Fruit fly (Drosophila melanogaster) whole organism, embryonic: ENCODE results near the gene CG15930.
A peak's percentile ranks its signal among the peaks of the same experiment; 100 is the strongest.

ENCODE experiments used
- Ada2b ChIP-seq: fragments of 200-800 bp; sonication (Bioruptor generic); IDR thresholded peaks from 2 replicates; pipeline ENCODE4 v1.3.6; 2022; ENCODE audit warnings: missing biosample characterization, missing genetic modification characterization
- Awh ChIP-seq: fragments of 200-800 bp; sonication (Bioruptor generic); IDR thresholded peaks from 2 replicates; pipeline ENCODE4, ENCODE4 v1.3.6; 2022; ENCODE audit warnings: missing biosample characterization, missing genetic modification characterization
- BEAF-32 ChIP-seq: fragments of 200-800 bp; sonication (Bioruptor generic); optimal IDR thresholded peaks from 3 replicates; lab custom pipeline; 2017; ENCODE audit warnings: missing biosample characterization, missing genetic modification characterization, mild to moderate bottlenecking, moderate library complexity, missing genetic modification reagents
- BtbVII ChIP-seq: fragments of 200-800 bp; sonication (Bioruptor generic); optimal IDR thresholded peaks from 3 replicates; lab custom pipeline; 2017; ENCODE audit warnings: missing biosample characterization, mild to moderate bottlenecking, missing genetic modification characterization
- Bteb2 ChIP-seq: fragments of 200-800 bp; sonication (Bioruptor generic); optimal IDR thresholded peaks from 2 replicates; lab custom pipeline; 2016; ENCODE audit warnings: missing biosample characterization, missing genetic modification characterization
- CG11247 ChIP-seq: fragments of 200-800 bp; sonication (Bioruptor generic); IDR thresholded peaks from 2 replicates; pipeline ENCODE4 v1.3.6; 2022; ENCODE audit warnings: missing biosample characterization, missing genetic modification characterization
- CG12071 ChIP-seq: fragments of 200-800 bp; sonication (Bioruptor generic); optimal IDR thresholded peaks from 3 replicates; lab custom pipeline; 2018; ENCODE audit warnings: missing biosample characterization, mild to moderate bottlenecking, missing genetic modification characterization
- CG12104 ChIP-seq: fragments of 200-800 bp; sonication (Bioruptor generic); optimal IDR thresholded peaks from 3 replicates; lab custom pipeline; 2016; ENCODE audit warnings: missing biosample characterization, missing genetic modification characterization
- CG12391 ChIP-seq: fragments of 200-800 bp; sonication (Bioruptor generic); optimal IDR thresholded peaks from 3 replicates; lab custom pipeline; 2018; ENCODE audit warnings: missing biosample characterization, mild to moderate bottlenecking, missing genetic modification characterization, moderate library complexity
- CG15514 ChIP-seq: fragments of 200-800 bp; sonication (Bioruptor generic); optimal IDR thresholded peaks from 3 replicates; lab custom pipeline; 2017; ENCODE audit warnings: missing biosample characterization, missing genetic modification characterization, mild to moderate bottlenecking, moderate library complexity, missing genetic modification reagents
- CG17802 ChIP-seq: fragments of 200-800 bp; sonication (Bioruptor generic); optimal IDR thresholded peaks from 2 replicates; lab custom pipeline; 2018; ENCODE audit warnings: missing biosample characterization, mild to moderate bottlenecking, missing genetic modification characterization, moderate library complexity
- CG17829 ChIP-seq: fragments of 200-800 bp; optimal IDR thresholded peaks from 2 replicates; lab custom pipeline; 2019; ENCODE audit warnings: missing biosample characterization, mild to moderate bottlenecking, missing genetic modification characterization, moderate library complexity
- CG18011 ChIP-seq: fragments of 200-800 bp; sonication (Bioruptor generic); optimal IDR thresholded peaks from 2 replicates; lab custom pipeline; 2017; ENCODE audit warnings: missing biosample characterization, missing genetic modification characterization, mild to moderate bottlenecking, moderate library complexity, missing genotype
- CG2116 ChIP-seq: fragments of 200-800 bp; sonication (Bioruptor generic); optimal IDR thresholded peaks from 3 replicates; lab custom pipeline; 2018; ENCODE audit warnings: missing biosample characterization, mild to moderate bottlenecking, missing genetic modification characterization
- CG2120 ChIP-seq: fragments of 200-800 bp; sonication (Bioruptor generic); optimal IDR thresholded peaks from 3 replicates; lab custom pipeline; 2016; ENCODE audit warnings: missing biosample characterization, missing genetic modification characterization
- CG3065 ChIP-seq: fragments of 200-800 bp; sonication (Bioruptor generic); optimal IDR thresholded peaks from 2 replicates; lab custom pipeline; 2016; ENCODE audit warnings: missing biosample characterization, missing genetic modification characterization
- CG4730 ChIP-seq: fragments of 200-800 bp; sonication (Bioruptor generic); IDR thresholded peaks from 2 replicates; pipeline ENCODE4 v1.3.6; 2022; ENCODE audit warnings: missing biosample characterization, missing genetic modification characterization
- CG5180 ChIP-seq: fragments of 200-800 bp; sonication (Bioruptor generic); optimal IDR thresholded peaks from 3 replicates; lab custom pipeline; 2017; ENCODE audit warnings: missing biosample characterization, missing genetic modification characterization, mild to moderate bottlenecking, moderate library complexity, missing genetic modification reagents
- CG6272 ChIP-seq: fragments of 200-800 bp; sonication (Bioruptor generic); IDR thresholded peaks from 2 replicates; pipeline ENCODE4 v1.3.6; 2022; ENCODE audit warnings: missing biosample characterization, missing genetic modification characterization
- CG6813 ChIP-seq: fragments of 200-800 bp; sonication (Bioruptor generic); optimal IDR thresholded peaks from 2 replicates; lab custom pipeline; 2017; ENCODE audit warnings: missing biosample characterization, missing genetic modification characterization, mild to moderate bottlenecking, moderate library complexity, missing genetic modification reagents
- CG7357 ChIP-seq: fragments of 200-800 bp; sonication (Bioruptor generic); IDR thresholded peaks from 3 replicates; pipeline ENCODE4 v1.3.6; 2022; ENCODE audit warnings: missing biosample characterization, missing genetic modification characterization
- CG8478 ChIP-seq: fragments of >200 bp; optimal IDR thresholded peaks from 2 replicates; lab custom pipeline; 2018
- Dfd ChIP-seq, 2 experiments: fragments of >200 bp; optimal IDR thresholded peaks; 2 replicates each; lab custom pipeline; 2017; ENCODE audit warnings: missing biosample characterization in 2 of 2, missing genetic modification characterization in 2 of 2
- Dll ChIP-seq: fragments of 200-800 bp; sonication (Bioruptor generic); IDR thresholded peaks from 4 replicates; pipeline ENCODE4 v1.3.6; 2022; ENCODE audit warnings: missing biosample characterization, missing genetic modification characterization; ENCODE audit not compliant: partially characterized antibody
- Dref ChIP-seq: fragments of 200-800 bp; sonication (Bioruptor generic); IDR thresholded peaks from 2 replicates; pipeline ENCODE4 v1.3.6; 2022; ENCODE audit warnings: missing biosample characterization, missing genetic modification characterization
- Mrtf ChIP-seq: fragments of 200-800 bp; sonication (Bioruptor generic); IDR thresholded peaks from 3 replicates; pipeline ENCODE4 v1.3.6; 2022; ENCODE audit warnings: missing biosample characterization, missing genetic modification characterization
- Myb ChIP-seq: fragments of 200-800 bp; sonication (Bioruptor generic); optimal IDR thresholded peaks from 2 replicates; lab custom pipeline; 2016; ENCODE audit warnings: missing biosample characterization, missing genetic modification characterization
- Rfx ChIP-seq: fragments of 200-800 bp; sonication (Bioruptor generic); IDR thresholded peaks from 2 replicates; pipeline ENCODE4 v1.3.6; 2022; ENCODE audit warnings: missing biosample characterization, missing genetic modification characterization
- Scr ChIP-seq: fragments of 200-800 bp; sonication (Bioruptor generic); IDR thresholded peaks from 2 replicates; pipeline ENCODE4 v1.3.6; 2022; ENCODE audit warnings: missing biosample characterization, missing genetic modification characterization; ENCODE audit not compliant: partially characterized antibody
- TFAM ChIP-seq: fragments of 200-800 bp; sonication (Bioruptor generic); optimal IDR thresholded peaks from 2 replicates; lab custom pipeline; 2017; ENCODE audit warnings: missing biosample characterization, missing genetic modification characterization, inconsistent platforms
- Taf1 ChIP-seq: fragments of 200-800 bp; sonication (Bioruptor generic); IDR thresholded peaks from 2 replicates; pipeline ENCODE4 v1.3.6; 2022; ENCODE audit warnings: missing biosample characterization, missing genetic modification characterization
- Vsx1 ChIP-seq: fragments of 200-800 bp; sonication (Bioruptor generic); optimal IDR thresholded peaks from 2 replicates; lab custom pipeline; 2017; ENCODE audit warnings: missing biosample characterization, mild to moderate bottlenecking, missing genetic modification characterization, missing genetic modification reagents
- Xrp1 ChIP-seq: fragments of 200-800 bp; sonication (Bioruptor generic); IDR thresholded peaks from 2 replicates; pipeline ENCODE4 v1.3.6; 2022; ENCODE audit warnings: missing biosample characterization, missing genetic modification characterization
- abd-A ChIP-seq: fragments of 200-800 bp; sonication (Bioruptor generic); optimal IDR thresholded peaks from 3 replicates; lab custom pipeline; 2019; ENCODE audit warnings: missing biosample characterization, mild to moderate bottlenecking, missing genetic modification characterization, moderate library complexity
- ato ChIP-seq: fragments of 200-800 bp; sonication (Bioruptor generic); IDR thresholded peaks from 2 replicates; pipeline ENCODE4 v1.3.6; 2022; ENCODE audit warnings: missing biosample characterization, missing genetic modification characterization; ENCODE audit not compliant: partially characterized antibody
- chinmo ChIP-seq: fragments of 200-800 bp; sonication (Bioruptor generic); IDR thresholded peaks from 4 replicates; pipeline ENCODE4 v1.3.6; 2022; ENCODE audit warnings: missing biosample characterization, missing genetic modification characterization; ENCODE audit not compliant: partially characterized antibody
- ems ChIP-seq: fragments of 200-800 bp; sonication (Bioruptor generic); optimal IDR thresholded peaks from 3 replicates; lab custom pipeline; 2016; ENCODE audit warnings: missing biosample characterization, missing genetic modification characterization
- fd64A ChIP-seq: fragments of 200-800 bp; sonication (Bioruptor generic); optimal IDR thresholded peaks from 3 replicates; lab custom pipeline; 2018; ENCODE audit warnings: missing biosample characterization, mild to moderate bottlenecking, missing genetic modification characterization
- gt ChIP-seq: fragments of 200-800 bp; sonication (Bioruptor generic); IDR thresholded peaks from 2 replicates; pipeline ENCODE4 v1.3.6; 2022; ENCODE audit warnings: missing biosample characterization, missing genetic modification characterization
- kah ChIP-seq: fragments of 200-800 bp; sonication (Bioruptor generic); optimal IDR thresholded peaks from 2 replicates; lab custom pipeline; 2018; ENCODE audit warnings: missing biosample characterization, mild to moderate bottlenecking, missing genetic modification characterization
- nerfin-2 ChIP-seq: fragments of 200-800 bp; sonication (Bioruptor generic); IDR thresholded peaks from 2 replicates; pipeline ENCODE4 v1.3.6; 2022; ENCODE audit warnings: missing biosample characterization, missing genetic modification characterization; ENCODE audit not compliant: partially characterized antibody
- nom ChIP-seq: fragments of 200-800 bp; sonication (Bioruptor generic); optimal IDR thresholded peaks from 2 replicates; lab custom pipeline; 2017; ENCODE audit warnings: missing biosample characterization, missing genetic modification characterization, mild to moderate bottlenecking, moderate library complexity, missing genetic modification reagents
- prd ChIP-seq, 3 experiments: fragments of >200 bp in 2 of 3; fragments of 200-800 bp in 1 of 3; sonication (Bioruptor generic) in 1 of 3; optimal IDR thresholded peaks in 2 of 3; IDR thresholded peaks in 1 of 3; 2 replicates in 2 of 3; 3 replicates in 1 of 3; pipeline versions ENCODE4 v1.3.6 to Lab custom; 2017 to 2022; ENCODE audit warnings: missing biosample characterization in 1 of 3, missing genetic modification characterization in 1 of 3
- salm ChIP-seq: fragments of 200-800 bp; sonication (Bioruptor generic); optimal IDR thresholded peaks from 2 replicates; lab custom pipeline; 2018; ENCODE audit warnings: missing biosample characterization, mild to moderate bottlenecking, missing genetic modification characterization
- sens-2 ChIP-seq: fragments of 200-800 bp; sonication (Bioruptor generic); IDR thresholded peaks from 2 replicates; pipeline ENCODE4 v1.3.6; 2022; ENCODE audit warnings: missing biosample characterization, missing genetic modification characterization
- slbo ChIP-seq: fragments of 200-800 bp; sonication (Bioruptor generic); IDR thresholded peaks from 2 replicates; pipeline ENCODE4 v1.3.6; 2022; ENCODE audit warnings: missing biosample characterization, missing genetic modification characterization
- sug ChIP-seq: fragments of 200-800 bp; optimal IDR thresholded peaks from 2 replicates; lab custom pipeline; 2019; ENCODE audit warnings: missing biosample characterization, mild to moderate bottlenecking, missing genetic modification characterization, moderate library complexity
- tgo ChIP-seq: fragments of 200-800 bp; sonication (Bioruptor generic); IDR thresholded peaks from 3 replicates; pipeline ENCODE4 v1.3.6; 2022; ENCODE audit warnings: missing biosample characterization, missing genetic modification characterization
- trem ChIP-seq: fragments of 200-800 bp; optimal IDR thresholded peaks from 3 replicates; lab custom pipeline; 2019; ENCODE audit warnings: missing biosample characterization, mild to moderate bottlenecking, missing genetic modification characterization, moderate library complexity

Gene CG15930

DNA sequence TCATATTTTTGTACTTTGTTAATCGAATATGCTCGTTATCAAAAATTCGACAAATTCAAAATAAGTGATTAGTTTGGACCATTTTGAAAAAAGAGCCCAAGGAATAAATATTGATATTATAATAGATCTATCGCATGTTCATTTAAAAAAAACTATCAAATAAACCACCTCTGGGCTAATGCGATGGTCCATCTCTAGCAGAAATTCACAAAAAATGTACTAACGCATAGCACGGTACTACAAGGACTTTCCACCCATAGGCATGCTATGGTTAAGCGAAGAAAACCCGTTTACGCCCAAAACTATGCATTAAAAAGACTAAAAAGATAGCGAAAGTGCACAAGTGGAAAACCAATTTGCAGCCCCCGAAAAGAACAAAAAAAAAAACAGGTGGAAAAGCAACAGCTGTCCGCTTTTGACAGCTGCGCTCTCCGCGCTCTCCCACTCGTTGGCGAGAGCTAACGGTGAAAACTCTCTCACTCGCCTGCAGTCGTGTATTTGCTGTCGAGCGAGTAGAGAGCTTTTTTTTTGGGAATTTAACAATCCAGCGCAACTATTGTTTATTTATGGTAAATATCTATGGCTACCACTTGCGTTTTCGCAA lies 15.3 kb upstream of the CG15930 start, which contains the start of gene CanB (continued):
- TF ChIP-seq CG3065 (no peak), ems (GFP tag; lab: Kevin White, UChicago) (no peak), CG12071 (no peak), nerfin-2 (GFP tag; lab: Robert Waterston, UW) (no peak; the same call in 1 of the 2 replicates), Vsx1 (GFP tag; lab: Kevin White, UChicago) (no peak), CG18011 (GFP tag; lab: Kevin White, UChicago) (no peak), prd (optimal IDR thresholded peaks at IDR 0.05; lab: Kevin White, UChicago) (no peak), prd (GFP tag; IDR thresholded peaks at IDR 0.05; lab: Robert Waterston, UW) (0 out of 3 replicates have a peak, but pooled peaks have one; percentile 36), CG15514 (peak; percentile 34), Xrp1 (no peak), TFAM (no peak), BEAF-32 (peak; percentile 74), nom (GFP tag; lab: Kevin White, UChicago) (no peak), gt (GFP tag; lab: Robert Waterston, UW) (no peak), salm (tag; lab: Kevin White, UChicago) (no peak), CG6813 (GFP tag; lab: Kevin White, UChicago) (no peak), slbo (no peak; the same call in 1 of the 2 replicates), Taf1 (GFP tag; lab: Robert Waterston, UW) (no peak), BtbVII (GFP tag; lab: Kevin White, UChicago) (no peak), kah (GFP tag; lab: Kevin White, UChicago) (no peak), fd64A (GFP tag; lab: Kevin White, UChicago) (no peak), Myb (GFP tag; lab: Kevin White, UChicago) (no peak), Dll (peak; percentile 74), sens-2 (GFP tag; lab: Robert Waterston, UW) (no peak), trem (tag; lab: Kevin White, UChicago) (no peak), CG17802 (tag; lab: Kevin White, UChicago) (no peak), CG5180 (GFP tag; lab: Kevin White, UChicago) (no peak), CG2116 (GFP tag; lab: Kevin White, UChicago) (peak; percentile 60), CG12391 (tag; lab: Kevin White, UChicago) (peak; percentile 26), CG17829 (tag; lab: Kevin White, UChicago) (no peak), chinmo (GFP tag; lab: Robert Waterston, UW) (0 out of 4 replicates have a peak, but pooled peaks have one; percentile 33), Mrtf (GFP tag; lab: Robert Waterston, UW) (no peak), CG7357 (GFP tag; lab: Robert Waterston, UW) (no peak), ato (no peak), Scr (GFP tag; lab: Robert Waterston, UW) (peak; percentile 72), Dref (GFP tag; lab: Robert Waterston, UW) (no peak), CG2120 (GFP tag; lab: Kevin White, UChicago) (peak; percentile 28), Dfd (GFP tag; optimal IDR thresholded peaks at IDR 0.05; lab: Kevin White, UChicago) (no peak), Bteb2 (no peak), CG11247 (no peak), CG6272 (GFP tag; lab: Robert Waterston, UW) (no peak), Ada2b (no peak), CG8478 (lab: Kevin White, UChicago) (no peak), CG4730 (GFP tag; lab: Robert Waterston, UW) (no peak), CG12104 (GFP tag; lab: Kevin White, UChicago) (no peak), sug (tag; lab: Kevin White, UChicago) (no peak), abd-A (tag; lab: Kevin White, UChicago) (no peak), Awh (GFP tag; lab: Robert Waterston, UW) (no peak), Rfx (GFP tag; lab: Robert Waterston, UW) (peak; percentile 41; the same call in 1 of the 2 replicates), tgo (GFP tag; lab: Robert Waterston, UW) (no peak)
